Fruit fly (Drosophila melanogaster) whole organism, embryonic: ENCODE measurements around the gene CG14309.

ENCODE experiments used
- Antp ChIP-seq: fragments of 200-800 bp; sonication (Bioruptor generic); optimal IDR thresholded peaks from 3 replicates; lab custom pipeline; 2016; ENCODE audit warnings: missing biosample characterization, missing genetic modification characterization
- Bdp1 ChIP-seq: fragments of 200-800 bp; sonication (Bioruptor generic); optimal IDR thresholded peaks from 3 replicates; lab custom pipeline; 2016; ENCODE audit warnings: missing biosample characterization, missing genetic modification characterization
- CG10543 ChIP-seq: fragments of 200-800 bp; sonication (Bioruptor generic); optimal IDR thresholded peaks from 3 replicates; lab custom pipeline; 2017; ENCODE audit warnings: missing biosample characterization, mild to moderate bottlenecking, missing genetic modification characterization, moderate library complexity
- CG11456 ChIP-seq: fragments of 200-800 bp; sonication (Bioruptor generic); IDR thresholded peaks from 3 replicates; pipeline ENCODE4 v1.3.6; 2022; ENCODE audit warnings: missing biosample characterization, missing genetic modification characterization
- CG12155 ChIP-seq: fragments of 200-800 bp; sonication (Bioruptor generic); optimal IDR thresholded peaks from 3 replicates; lab custom pipeline; 2016; ENCODE audit warnings: missing biosample characterization, missing genetic modification characterization
- CG15514 ChIP-seq: fragments of 200-800 bp; sonication (Bioruptor generic); optimal IDR thresholded peaks from 3 replicates; lab custom pipeline; 2017; ENCODE audit warnings: missing biosample characterization, missing genetic modification characterization, mild to moderate bottlenecking, moderate library complexity, missing genetic modification reagents
- CG15696 ChIP-seq: fragments of 200-800 bp; sonication (Bioruptor generic); optimal IDR thresholded peaks from 2 replicates; lab custom pipeline; 2019; ENCODE audit warnings: missing biosample characterization, mild to moderate bottlenecking, missing genetic modification characterization, moderate library complexity
- CG17359 ChIP-seq: fragments of 200-800 bp; sonication (Bioruptor generic); optimal IDR thresholded peaks from 3 replicates; lab custom pipeline; 2018; ENCODE audit warnings: missing biosample characterization, mild to moderate bottlenecking, missing genetic modification characterization, moderate library complexity
- CG17568 ChIP-seq: fragments of 200-800 bp; sonication (Bioruptor generic); optimal IDR thresholded peaks from 2 replicates; lab custom pipeline; 2018; ENCODE audit warnings: missing biosample characterization, mild to moderate bottlenecking, missing genetic modification characterization, moderate library complexity
- CG17612 ChIP-seq: fragments of 200-800 bp; sonication (Bioruptor generic); IDR thresholded peaks from 2 replicates; pipeline ENCODE4 v1.3.6; 2022; ENCODE audit warnings: missing biosample characterization, missing genetic modification characterization
- CG2120 ChIP-seq: fragments of 200-800 bp; sonication (Bioruptor generic); optimal IDR thresholded peaks from 3 replicates; lab custom pipeline; 2016; ENCODE audit warnings: missing biosample characterization, missing genetic modification characterization
- CG3163 ChIP-seq: fragments of 200-800 bp; sonication (Bioruptor generic); optimal IDR thresholded peaks from 3 replicates; lab custom pipeline; 2016; ENCODE audit warnings: missing biosample characterization, missing genetic modification characterization
- CG33557 ChIP-seq: fragments of 200-800 bp; sonication (Bioruptor generic); optimal IDR thresholded peaks from 2 replicates; lab custom pipeline; 2019; ENCODE audit warnings: missing biosample characterization, mild to moderate bottlenecking, missing genetic modification characterization, moderate library complexity
- CG3726 ChIP-seq: fragments of 200-800 bp; sonication (Bioruptor generic); IDR thresholded peaks from 3 replicates; pipeline ENCODE4, ENCODE4 v1.3.6; 2022; ENCODE audit warnings: missing biosample characterization, missing genetic modification characterization
- CG3847 ChIP-seq: fragments of 200-800 bp; sonication (Bioruptor generic); IDR thresholded peaks from 2 replicates; pipeline ENCODE4 v1.3.6; 2022; ENCODE audit warnings: missing biosample characterization, missing genetic modification characterization
- CG6175 ChIP-seq: fragments of 200-800 bp; sonication (Bioruptor generic); IDR thresholded peaks from 3 replicates; pipeline ENCODE4 v1.3.6; 2022; ENCODE audit warnings: missing biosample characterization, missing genetic modification characterization
- CG7357 ChIP-seq: fragments of 200-800 bp; sonication (Bioruptor generic); IDR thresholded peaks from 3 replicates; pipeline ENCODE4 v1.3.6; 2022; ENCODE audit warnings: missing biosample characterization, missing genetic modification characterization
- CG7839 ChIP-seq: fragments of 200-800 bp; sonication (Bioruptor generic); optimal IDR thresholded peaks from 3 replicates; lab custom pipeline; 2018; ENCODE audit warnings: missing biosample characterization, mild to moderate bottlenecking, missing genetic modification characterization, moderate library complexity
- CG8290 ChIP-seq, 3 experiments: fragments of 200-800 bp; sonication (Bioruptor generic); optimal IDR thresholded peaks; 2 replicates each; lab custom pipeline; 2016 to 2019; ENCODE audit warnings: missing biosample characterization in 3 of 3, missing genetic modification characterization in 3 of 3, mild to moderate bottlenecking in 2 of 3, moderate library complexity in 1 of 3
- CG8359 ChIP-seq: fragments of 200-800 bp; sonication (Bioruptor generic); optimal IDR thresholded peaks from 2 replicates; lab custom pipeline; 2017; ENCODE audit warnings: missing biosample characterization, mild to moderate bottlenecking, missing genetic modification characterization, borderline replicate concordance
- CTCF ChIP-seq: fragments of 200-800 bp; sonication (Bioruptor generic); optimal IDR thresholded peaks from 2 replicates; lab custom pipeline; 2017; ENCODE audit warnings: missing biosample characterization, mild to moderate bottlenecking, missing genetic modification characterization, moderate library complexity
- Dll ChIP-seq: fragments of 200-800 bp; sonication (Bioruptor generic); IDR thresholded peaks from 4 replicates; pipeline ENCODE4 v1.3.6; 2022; ENCODE audit warnings: missing biosample characterization, missing genetic modification characterization; ENCODE audit not compliant: partially characterized antibody
- Dref ChIP-seq: fragments of 200-800 bp; sonication (Bioruptor generic); IDR thresholded peaks from 2 replicates; pipeline ENCODE4 v1.3.6; 2022; ENCODE audit warnings: missing biosample characterization, missing genetic modification characterization
- Ets65A ChIP-seq: fragments of 200-800 bp; sonication (Bioruptor generic); peaks from one replicate; lab custom pipeline; 2016; ENCODE audit warnings: missing biosample characterization, missing genetic modification characterization
- Hand ChIP-seq: fragments of 200-800 bp; sonication (Bioruptor generic); optimal IDR thresholded peaks from 2 replicates; lab custom pipeline; 2017; ENCODE audit warnings: mild to moderate bottlenecking, missing biosample characterization, missing genetic modification reagents, missing genetic modification characterization
- Hr3 ChIP-seq: fragments of 200-800 bp; sonication (Bioruptor generic); optimal IDR thresholded peaks from 3 replicates; lab custom pipeline; 2016; ENCODE audit warnings: missing biosample characterization, missing genetic modification characterization
- MBD-R2 ChIP-seq: fragments of 200-800 bp; sonication (Bioruptor generic); IDR thresholded peaks from 2 replicates; pipeline ENCODE4 v1.3.6; 2022; ENCODE audit warnings: missing biosample characterization, missing genetic modification characterization
- Mad ChIP-seq: fragments of 200-800 bp; sonication (Bioruptor generic); optimal IDR thresholded peaks from 2 replicates; lab custom pipeline; 2016; ENCODE audit warnings: missing biosample characterization, missing genetic modification characterization
- Meics ChIP-seq: fragments of 200-800 bp; sonication (Bioruptor generic); optimal IDR thresholded peaks from 2 replicates; lab custom pipeline; 2017; ENCODE audit warnings: missing biosample characterization, mild to moderate bottlenecking, missing genetic modification characterization
- PHDP ChIP-seq: fragments of 200-800 bp; sonication (Bioruptor generic); optimal IDR thresholded peaks from 3 replicates; lab custom pipeline; 2018; ENCODE audit warnings: missing biosample characterization, mild to moderate bottlenecking, missing genetic modification characterization, moderate library complexity
- Rx ChIP-seq: fragments of 200-800 bp; sonication (Bioruptor generic); IDR thresholded peaks from 2 replicates; pipeline ENCODE4 v1.3.6; 2022; ENCODE audit warnings: missing biosample characterization, missing genetic modification characterization
- Spps ChIP-seq: fragments of 200-800 bp; sonication (Bioruptor generic); optimal IDR thresholded peaks from 2 replicates; lab custom pipeline; 2018; ENCODE audit warnings: missing biosample characterization, mild to moderate bottlenecking, missing genetic modification characterization
- Ssrp ChIP-seq: fragments of 200-800 bp; sonication (Bioruptor generic); optimal IDR thresholded peaks from 2 replicates; lab custom pipeline; 2018; ENCODE audit warnings: missing biosample characterization, mild to moderate bottlenecking, missing genetic modification characterization, moderate library complexity
- Xrp1 ChIP-seq: fragments of 200-800 bp; sonication (Bioruptor generic); IDR thresholded peaks from 2 replicates; pipeline ENCODE4 v1.3.6; 2022; ENCODE audit warnings: missing biosample characterization, missing genetic modification characterization
- bsh ChIP-seq, 2 experiments: fragments of 200-800 bp; sonication (Bioruptor generic); optimal IDR thresholded peaks; 2 replicates each; lab custom pipeline; 2017 to 2018; ENCODE audit warnings: mild to moderate bottlenecking in 2 of 2, missing biosample characterization in 2 of 2, missing genetic modification characterization in 2 of 2, moderate library complexity in 1 of 2
- chinmo ChIP-seq: fragments of 200-800 bp; sonication (Bioruptor generic); IDR thresholded peaks from 4 replicates; pipeline ENCODE4 v1.3.6; 2022; ENCODE audit warnings: missing biosample characterization, missing genetic modification characterization; ENCODE audit not compliant: partially characterized antibody
- crp ChIP-seq, 2 experiments: fragments of 200-800 bp; sonication (Bioruptor generic); optimal IDR thresholded peaks; 2 replicates in 1 of 2; 3 replicates in 1 of 2; lab custom pipeline; 2017; ENCODE audit warnings: missing biosample characterization in 2 of 2, missing genetic modification characterization in 2 of 2, mild to moderate bottlenecking in 1 of 2, moderate library complexity in 1 of 2
- dan ChIP-seq: fragments of 200-800 bp; sonication (Bioruptor generic); IDR thresholded peaks from 2 replicates; pipeline ENCODE4 v1.3.6; 2022; ENCODE audit warnings: missing biosample characterization, missing genetic modification characterization
- dmrt99B ChIP-seq: fragments of 200-800 bp; sonication (Bioruptor generic); optimal IDR thresholded peaks from 2 replicates; lab custom pipeline; 2018; ENCODE audit warnings: missing biosample characterization, mild to moderate bottlenecking, missing genetic modification characterization, moderate library complexity
- exex ChIP-seq: fragments of 200-800 bp; sonication (Bioruptor generic); optimal IDR thresholded peaks from 4 replicates; lab custom pipeline; 2018; ENCODE audit warnings: missing biosample characterization, mild to moderate bottlenecking, missing genetic modification characterization, moderate library complexity
- knrl ChIP-seq: fragments of 200-800 bp; sonication (Bioruptor generic); IDR thresholded peaks from 3 replicates; pipeline ENCODE4 v1.3.6; 2022; ENCODE audit warnings: missing biosample characterization, missing genetic modification characterization; ENCODE audit not compliant: partially characterized antibody
- lmd ChIP-seq: fragments of 200-800 bp; sonication (Bioruptor generic); IDR thresholded peaks from 2 replicates; pipeline ENCODE4 v1.3.6; 2022; ENCODE audit warnings: missing biosample characterization, missing genetic modification characterization
- mld ChIP-seq: fragments of 200-800 bp; sonication (Bioruptor generic); IDR thresholded peaks from 3 replicates; pipeline ENCODE4 v1.3.6; 2022; ENCODE audit warnings: missing biosample characterization, missing genetic modification characterization; ENCODE audit not compliant: partially characterized antibody
- peb ChIP-seq: fragments of 200-800 bp; sonication (Bioruptor generic); IDR thresholded peaks from 2 replicates; pipeline ENCODE4 v1.3.6; 2022; ENCODE audit warnings: missing biosample characterization, missing genetic modification characterization
- pnt ChIP-seq: fragments of 200-800 bp; sonication (Bioruptor generic); optimal IDR thresholded peaks from 3 replicates; lab custom pipeline; 2016; ENCODE audit warnings: missing biosample characterization, missing genetic modification characterization
- vfl ChIP-seq: fragments of 200-800 bp; sonication (Bioruptor generic); optimal IDR thresholded peaks from 2 replicates; lab custom pipeline; 2016; ENCODE audit warnings: missing biosample characterization, missing genetic modification characterization
- zen2 ChIP-seq: fragments of 200-800 bp; sonication (Bioruptor generic); IDR thresholded peaks from 3 replicates; pipeline ENCODE4 v1.3.6; 2022; ENCODE audit warnings: missing biosample characterization, missing genetic modification characterization; ENCODE audit not compliant: partially characterized antibody
- zfh1 ChIP-seq: fragments of 200-800 bp; sonication (Bioruptor generic); IDR thresholded peaks from 3 replicates; pipeline ENCODE4 v1.3.6; 2022; ENCODE audit warnings: missing biosample characterization, missing genetic modification characterization

CG14309 gene

dm6 chr3R:18402549-18403429 lies 17.9 kb upstream of the CG14309 start, which contains the start of the genes Wdr37 and koko (continued):
- TF ChIP-seq Hand (GFP tag; lab: Kevin White, UChicago) (peak; percentile 85), Xrp1 (GFP tag; lab: Robert Waterston, UW) (peak; percentile 99), Ssrp (tag; lab: Kevin White, UChicago) (peak; percentile 97), zen2 (no peak), Spps (tag; lab: Kevin White, UChicago) (peak; percentile 96), bsh (GFP tag; optimal IDR thresholded peaks at IDR 0.05; lab: Kevin White, UChicago) (peak; percentile 37 to 98), Hr3 (GFP tag; lab: Kevin White, UChicago) (peak; percentile 99), Dref (GFP tag; lab: Robert Waterston, UW) (peak; percentile 87), CG17568 (GFP tag; lab: Kevin White, UChicago) (no peak), CG17612 (peak; percentile 94), zfh1 (GFP tag; lab: Robert Waterston, UW) (no peak; the same call in none of the 3 replicates), PHDP (peak; percentile 97), dmrt99B (tag; lab: Kevin White, UChicago) (peak; percentile 98), pnt (GFP tag; lab: Kevin White, UChicago) (peak; percentile 69), CG6175 (GFP tag; lab: Robert Waterston, UW) (peak; percentile 92), CG15514 (GFP tag; lab: Kevin White, UChicago) (peak; percentile 88), Bdp1 (GFP tag; lab: Kevin White, UChicago) (peak; percentile 45), dan (GFP tag; lab: Robert Waterston, UW) (peak; percentile 91), CG3726 (GFP tag; lab: Robert Waterston, UW) (peak; percentile 97), CG17359 (tag; lab: Kevin White, UChicago) (peak; percentile 97), mld (GFP tag; lab: Robert Waterston, UW) (no peak), Mad (GFP tag; lab: Kevin White, UChicago) (peak; percentile 65), CG12155 (peak; percentile 95), peb (GFP tag; lab: Robert Waterston, UW) (peak; percentile 97), CG2120 (GFP tag; lab: Kevin White, UChicago) (peak; percentile 94), CTCF (GFP tag; lab: Kevin White, UChicago) (peak; percentile 44), CG15696 (peak; percentile 97), Rx (GFP tag; lab: Robert Waterston, UW) (peak; percentile 83), CG33557 (GFP tag; lab: Kevin White, UChicago) (peak; percentile 96), CG8359 (peak; percentile 76)

- TF ChIP-seq knrl (GFP tag; lab: Robert Waterston, UW) (peak; percentile 38; the same call in 1 of the 3 replicates), Meics (GFP tag; lab: Kevin White, UChicago) (no peak), lmd (GFP tag; lab: Robert Waterston, UW) (no peak), CG3163 (GFP tag; lab: Kevin White, UChicago) (peak; percentile 5), vfl (GFP tag; lab: Kevin White, UChicago) (no peak), CG7357 (GFP tag; lab: Robert Waterston, UW) (0 out of 3 replicates have a peak, but pooled peaks have one; percentile 44), Ets65A (peak; percentile 91), Dll (GFP tag; lab: Robert Waterston, UW) (peak; percentile 44; the same call in 1 of the 4 replicates), CG11456 (GFP tag; lab: Robert Waterston, UW) (no peak), exex (peak; percentile 39), MBD-R2 (GFP tag; lab: Robert Waterston, UW) (peak; percentile 90), CG8290 (GFP tag; optimal IDR thresholded peaks at IDR 0.05; lab: Kevin White, UChicago) (no peak), CG8290 (tag; optimal IDR thresholded peaks at IDR 0.05; lab: Kevin White, UChicago) (peak in 1 of 2 experiments; percentile 14), CG3847 (GFP tag; lab: Robert Waterston, UW) (0 out of 2 replicates have a peak, but pooled peaks have one; percentile 85), Mad (GFP tag; lab: Kevin White, UChicago) (no peak), Antp (peak; percentile 18), chinmo (GFP tag; lab: Robert Waterston, UW) (peak; percentile 61; the same call in 2 of the 4 replicates), CG10543 (GFP tag; lab: Kevin White, UChicago) (no peak), CG7839 (tag; lab: Kevin White, UChicago) (no peak), crp (GFP tag; optimal IDR thresholded peaks at IDR 0.05; lab: Kevin White, UChicago) (no peak)
Measured at dm6 chr3R:18399698-18400020, 14.8 kb upstream of the CG14309 start.
